Fruit fly (Drosophila melanogaster): ENCODE measurements around the gene CG32262.

Gene CG32262

DNA sequence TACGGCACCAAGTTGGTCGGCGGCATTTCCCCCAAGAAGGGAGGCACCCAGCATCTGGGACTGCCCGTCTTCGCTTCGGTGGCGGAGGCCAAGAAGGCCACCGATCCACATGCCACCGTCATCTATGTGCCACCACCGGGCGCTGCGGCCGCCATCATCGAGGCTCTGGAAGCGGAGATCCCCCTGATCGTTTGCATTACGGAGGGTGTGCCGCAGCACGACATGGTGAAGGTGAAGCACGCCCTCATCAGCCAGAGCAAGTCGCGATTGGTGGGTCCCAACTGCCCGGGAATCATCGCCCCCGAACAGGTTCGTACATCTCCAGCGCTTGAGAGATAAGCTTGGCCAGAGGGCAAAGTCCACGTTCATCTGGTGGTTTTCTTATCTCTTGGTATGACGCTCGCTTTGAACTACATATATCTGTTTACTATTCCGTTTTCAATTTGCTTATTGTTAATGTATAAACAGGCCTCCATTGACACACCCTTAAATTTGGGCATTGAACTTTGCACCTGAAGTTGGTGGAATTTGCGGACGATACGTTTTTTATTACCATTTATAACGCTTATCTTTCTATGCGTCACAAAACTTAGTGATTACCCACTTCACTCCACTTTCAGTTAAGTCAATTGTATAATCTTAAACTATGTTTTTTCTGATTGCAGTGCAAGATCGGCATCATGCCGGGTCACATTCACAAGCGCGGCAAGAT, 6.9 kb upstream of the CG32262 start (continued):
- TF ChIP-seq Eip78C (GFP tag) (peak; percentile 82), Hr39 (GFP tag; optimal IDR thresholded peaks at IDR 0.05) (no peak), svp (GFP tag) (peak; percentile 98), acj6 (GFP tag; optimal IDR thresholded peaks at IDR 0.05) (no peak), salr (GFP tag; optimal IDR thresholded peaks at IDR 0.05) (peak in 1 of 2 experiments; percentile 34), Ets21C (GFP tag; optimal IDR thresholded peaks at IDR 0.05) (no peak), CG10631 (GFP tag; optimal IDR thresholded peaks at IDR 0.05) (no peak), achi (GFP tag; optimal IDR thresholded peaks at IDR 0.05) (no peak), CG7368 (GFP tag; optimal IDR thresholded peaks at IDR 0.05) (no peak), pdm3 (GFP tag; optimal IDR thresholded peaks at IDR 0.05) (no peak), CG11294 (GFP tag; IDR thresholded peaks at IDR 0.05) (no peak), CG4318 (GFP tag; optimal IDR thresholded peaks at IDR 0.05) (no peak), lz (GFP tag; optimal IDR thresholded peaks at IDR 0.05) (no peak), CG3919 (GFP tag; optimal IDR thresholded peaks at IDR 0.05) (peak; percentile 40), Eip75B (GFP tag; optimal IDR thresholded peaks at IDR 0.05) (no peak), vri (GFP tag; optimal IDR thresholded peaks at IDR 0.05) (peak; percentile 55), CG6276 (GFP tag; optimal IDR thresholded peaks at IDR 0.05) (peak; percentile 82), dsx (GFP tag; optimal IDR thresholded peaks at IDR 0.05; ENCODE audit: poor library complexity, severe bottlenecking) (peak; percentile 34), Gug (GFP tag; IDR thresholded peaks at IDR 0.05) (no peak), Met (GFP tag; optimal IDR thresholded peaks at IDR 0.05) (no peak), fkh (GFP tag; optimal IDR thresholded peaks at IDR 0.05) (peak; percentile 59), CG6854 (GFP tag; optimal IDR thresholded peaks at IDR 0.05) (peak; percentile 82), eg (GFP tag; IDR thresholded peaks at IDR 0.05) (no peak), Eip93F (GFP tag; optimal IDR thresholded peaks at IDR 0.05) (peak; percentile 37), CG16779 (tag; optimal IDR thresholded peaks at IDR 0.05) (peak; percentile 74)

DNA sequence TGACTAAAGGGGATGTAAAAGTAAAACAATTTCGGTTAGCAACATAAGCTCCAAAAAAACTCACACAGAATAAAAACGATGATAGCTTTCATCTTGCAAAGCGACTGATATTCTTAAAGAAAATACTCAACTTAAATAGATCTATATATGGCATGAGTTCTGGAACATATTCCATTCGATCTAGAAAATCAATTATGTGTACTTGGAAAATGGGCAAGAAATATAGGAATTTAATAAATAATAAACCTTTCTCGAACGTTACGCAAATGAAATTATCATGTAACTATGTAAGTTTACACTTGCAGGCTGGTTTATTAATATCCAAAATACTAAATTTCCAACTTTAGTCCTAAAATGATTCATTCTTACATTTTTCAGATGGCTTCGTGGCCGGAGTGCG, 6.3 kb upstream of the CG32262 start, which contains the start of gene Acp63F:
Gene Acp63F (minus strand): TSS at position 101 of the 400 bp plus-strand sequence.
- no peak for TF ChIP-seq CG34406 (GFP tag; optimal IDR thresholded peaks at IDR 0.05)
- no peak for TF ChIP-seq CG11762 (GFP tag; optimal IDR thresholded peaks at IDR 0.05; ENCODE audit: insufficient read depth)
- no peak for TF ChIP-seq Lpt (GFP tag; optimal IDR thresholded peaks at IDR 0.05)
- TF ChIP-seq Hr38 (GFP tag; optimal IDR thresholded peaks at IDR 0.05): no peak

DNA sequence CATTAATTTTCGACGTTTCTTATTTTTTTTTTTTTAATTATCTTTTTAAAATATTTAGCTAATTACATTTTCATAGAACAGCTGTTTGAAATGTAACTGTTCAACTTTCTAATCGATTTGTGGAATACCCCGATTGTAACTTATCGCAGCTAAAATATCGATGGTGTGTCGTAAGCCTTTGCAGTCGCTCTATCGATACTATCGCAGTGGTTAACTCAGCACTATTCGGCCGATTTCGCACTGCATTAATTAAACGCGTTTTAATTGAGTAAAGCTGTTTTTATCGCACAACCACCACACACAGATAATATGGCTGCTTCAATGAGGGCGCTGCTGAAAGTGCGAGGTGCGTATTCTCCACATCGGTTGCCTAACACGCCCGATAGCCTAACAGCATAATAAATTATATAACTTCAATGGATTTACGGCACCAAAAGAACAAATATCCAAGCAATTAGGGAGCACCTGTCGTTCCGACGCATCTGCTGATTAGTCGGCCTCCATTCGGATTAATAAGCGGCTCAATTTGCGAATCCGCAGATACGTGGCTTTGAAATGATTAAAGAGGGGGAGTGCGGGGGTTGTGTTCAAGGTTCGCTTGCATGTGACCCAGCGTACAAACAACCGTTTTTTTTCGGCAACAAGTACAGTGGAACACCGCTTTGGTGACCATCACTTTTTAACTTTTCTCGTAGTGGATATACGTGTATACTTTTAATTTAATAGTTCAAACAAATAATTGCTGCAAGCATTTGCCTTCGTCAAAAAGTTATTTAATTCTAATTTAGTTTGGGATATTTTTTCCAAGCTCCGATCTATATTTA, 4.2 kb upstream of the CG32262 start, which contains the start of gene Scsalpha1:
Gene Scsalpha1 (plus strand): TSS at position 202 of the 824 bp plus-strand sequence.
- TF ChIP-seq vri (GFP tag; optimal IDR thresholded peaks at IDR 0.05): peak; percentile 61
- TF ChIP-seq Eip78C (GFP tag): peak; percentile 88
- TF ChIP-seq cyc (GFP tag; optimal IDR thresholded peaks at IDR 0.05): no peak
- peak; percentile 38 for TF ChIP-seq OdsH (GFP tag; optimal IDR thresholded peaks at IDR 0.05)
- TF ChIP-seq CG4318 (GFP tag; optimal IDR thresholded peaks at IDR 0.05): no peak
- no peak for TF ChIP-seq spab (GFP tag; optimal IDR thresholded peaks at IDR 0.05)
- peak; percentile 60 for TF ChIP-seq Hr4 (GFP tag; optimal IDR thresholded peaks at IDR 0.05)
- TF ChIP-seq CG9139 (GFP tag; optimal IDR thresholded peaks at IDR 0.05): peak; percentile 45
- no peak for TF ChIP-seq CG11902 (GFP tag; optimal IDR thresholded peaks at IDR 0.05)
- TF ChIP-seq CG11294 (GFP tag; IDR thresholded peaks at IDR 0.05): peak; percentile 31; the same call in 1 of the 2 replicates
- TF ChIP-seq CG3919 (GFP tag; optimal IDR thresholded peaks at IDR 0.05): peak; percentile 40
- peak; percentile 71 for TF ChIP-seq CG8119 (GFP tag; IDR thresholded peaks at IDR 0.05)
- TF ChIP-seq eg (GFP tag; IDR thresholded peaks at IDR 0.05): no peak; the same call in 1 of the 3 replicates
- no peak for TF ChIP-seq fd59A (GFP tag; optimal IDR thresholded peaks at IDR 0.05)
- TF ChIP-seq Blimp-1 (GFP tag; optimal IDR thresholded peaks at IDR 0.05): peak; percentile 4
- TF ChIP-seq Ets21C (GFP tag; optimal IDR thresholded peaks at IDR 0.05): no peak
- TF ChIP-seq CG1621 (tag; optimal IDR thresholded peaks at IDR 0.05): no peak
- no peak for TF ChIP-seq Sox102F (GFP tag; optimal IDR thresholded peaks at IDR 0.05)
- TF ChIP-seq CG10631 (GFP tag; optimal IDR thresholded peaks at IDR 0.05): no peak
- TF ChIP-seq dsx (GFP tag; optimal IDR thresholded peaks at IDR 0.05; ENCODE audit: poor library complexity, severe bottlenecking): no peak
- peak; percentile 58 for TF ChIP-seq Hr39 (GFP tag; optimal IDR thresholded peaks at IDR 0.05)
- TF ChIP-seq CG7368 (GFP tag; optimal IDR thresholded peaks at IDR 0.05): no peak
- TF ChIP-seq Smox (GFP tag; optimal IDR thresholded peaks at IDR 0.05): no peak
- TF ChIP-seq pdm3 (GFP tag; optimal IDR thresholded peaks at IDR 0.05): no peak
- TF ChIP-seq CG8319 (GFP tag; optimal IDR thresholded peaks at IDR 0.05): no peak
- no peak for TF ChIP-seq CG10669 (GFP tag; optimal IDR thresholded peaks at IDR 0.05)
- TF ChIP-seq lz (GFP tag; optimal IDR thresholded peaks at IDR 0.05): peak; percentile 45
- TF ChIP-seq Gug (GFP tag; IDR thresholded peaks at IDR 0.05): no peak
- TF ChIP-seq CG32006 (GFP tag; optimal IDR thresholded peaks at IDR 0.05): no peak

All from whole organism, prepupa.